Fruit fly (Drosophila melanogaster) whole organism, embryonic: ENCODE data around the gene HHEX.

Experiments used
- ATbp ChIP-seq: fragments of 200-800 bp; sonication (Bioruptor generic); optimal IDR thresholded peaks from 2 replicates; lab custom pipeline; 2017; ENCODE audit warnings: missing biosample characterization, mild to moderate bottlenecking, missing genetic modification characterization, missing genetic modification reagents
- CG1024 ChIP-seq: fragments of 200-800 bp; sonication (Bioruptor generic); IDR thresholded peaks from 2 replicates; pipeline ENCODE4 v1.3.6; 2022; ENCODE audit warnings: missing biosample characterization, missing genetic modification characterization
- CG10543 ChIP-seq: fragments of 200-800 bp; sonication (Bioruptor generic); optimal IDR thresholded peaks from 3 replicates; lab custom pipeline; 2017; ENCODE audit warnings: missing biosample characterization, mild to moderate bottlenecking, missing genetic modification characterization, moderate library complexity
- CG12071 ChIP-seq: fragments of 200-800 bp; sonication (Bioruptor generic); optimal IDR thresholded peaks from 3 replicates; lab custom pipeline; 2018; ENCODE audit warnings: missing biosample characterization, mild to moderate bottlenecking, missing genetic modification characterization
- CG13424 ChIP-seq: fragments of 200-800 bp; sonication (Bioruptor generic); optimal IDR thresholded peaks from 2 replicates; lab custom pipeline; 2019; ENCODE audit warnings: missing biosample characterization, mild to moderate bottlenecking, missing genetic modification characterization, moderate library complexity
- CG13624 ChIP-seq: fragments of 200-800 bp; sonication (Bioruptor generic); optimal IDR thresholded peaks from 2 replicates; lab custom pipeline; 2016; ENCODE audit warnings: missing biosample characterization, missing genetic modification characterization
- CG15601 ChIP-seq: fragments of 200-800 bp; sonication (Bioruptor generic); optimal IDR thresholded peaks from 3 replicates; lab custom pipeline; 2019; ENCODE audit warnings: missing biosample characterization, mild to moderate bottlenecking, missing genetic modification characterization, moderate library complexity
- CG16813 ChIP-seq: fragments of 200-800 bp; sonication (Bioruptor generic); IDR thresholded peaks from 3 replicates; pipeline ENCODE4 v1.3.6; 2022; ENCODE audit warnings: missing biosample characterization, missing genetic modification characterization; ENCODE audit not compliant: partially characterized antibody
- CG3065 ChIP-seq: fragments of 200-800 bp; sonication (Bioruptor generic); optimal IDR thresholded peaks from 2 replicates; lab custom pipeline; 2016; ENCODE audit warnings: missing biosample characterization, missing genetic modification characterization
- CG3163 ChIP-seq: fragments of 200-800 bp; sonication (Bioruptor generic); optimal IDR thresholded peaks from 3 replicates; lab custom pipeline; 2016; ENCODE audit warnings: missing biosample characterization, missing genetic modification characterization
- CG4424 ChIP-seq: fragments of 200-800 bp; sonication (Bioruptor generic); optimal IDR thresholded peaks from 3 replicates; lab custom pipeline; 2016; ENCODE audit warnings: missing biosample characterization, missing genetic modification characterization
- CG5180 ChIP-seq: fragments of 200-800 bp; sonication (Bioruptor generic); optimal IDR thresholded peaks from 3 replicates; lab custom pipeline; 2017; ENCODE audit warnings: missing biosample characterization, missing genetic modification characterization, mild to moderate bottlenecking, moderate library complexity, missing genetic modification reagents
- CG7556 ChIP-seq: fragments of 200-800 bp; sonication (Bioruptor generic); optimal IDR thresholded peaks from 2 replicates; lab custom pipeline; 2017; ENCODE audit warnings: missing biosample characterization, mild to moderate bottlenecking, missing genetic modification characterization
- CG7963 ChIP-seq: fragments of 200-800 bp; sonication (Bioruptor generic); IDR thresholded peaks from 3 replicates; pipeline ENCODE4 v1.3.6; 2022; ENCODE audit warnings: missing biosample characterization, missing genetic modification characterization; ENCODE audit not compliant: partially characterized antibody
- Doc3 ChIP-seq: fragments of 200-800 bp; sonication (Bioruptor generic); IDR thresholded peaks from 3 replicates; pipeline ENCODE4 v1.3.6; 2022; ENCODE audit warnings: missing biosample characterization, missing genetic modification characterization; ENCODE audit not compliant: partially characterized antibody
- Fer1 ChIP-seq: fragments of 200-800 bp; sonication (Bioruptor generic); optimal IDR thresholded peaks from 2 replicates; lab custom pipeline; 2017; ENCODE audit warnings: missing biosample characterization, mild to moderate bottlenecking, missing genetic modification characterization
- Fer2 ChIP-seq: fragments of 200-800 bp; sonication (Bioruptor generic); optimal IDR thresholded peaks from 2 replicates; lab custom pipeline; 2018; ENCODE audit warnings: missing biosample characterization, mild to moderate bottlenecking, missing genetic modification characterization, moderate library complexity
- HHEX ChIP-seq: fragments of 200-800 bp; sonication (Bioruptor generic); optimal IDR thresholded peaks from 3 replicates; lab custom pipeline; 2017; ENCODE audit warnings: missing biosample characterization, mild to moderate bottlenecking, missing genetic modification characterization, missing genetic modification reagents
- Hr51 ChIP-seq, 2 experiments: fragments of 200-800 bp; sonication (Bioruptor generic); optimal IDR thresholded peaks; 2 replicates in 1 of 2; 3 replicates in 1 of 2; lab custom pipeline; 2016 to 2018; ENCODE audit warnings: missing biosample characterization in 2 of 2, missing genetic modification characterization in 2 of 2, mild to moderate bottlenecking in 1 of 2, moderate library complexity in 1 of 2
- Hsf ChIP-seq: fragments of 200-800 bp; sonication (Bioruptor generic); optimal IDR thresholded peaks from 3 replicates; lab custom pipeline; 2016; ENCODE audit warnings: missing biosample characterization, missing genetic modification characterization
- Mes4 ChIP-seq: fragments of 200-800 bp; sonication (Bioruptor generic); optimal IDR thresholded peaks from 2 replicates; lab custom pipeline; 2016; ENCODE audit warnings: missing biosample characterization, missing genetic modification characterization
- Mrtf ChIP-seq: fragments of 200-800 bp; sonication (Bioruptor generic); IDR thresholded peaks from 3 replicates; pipeline ENCODE4 v1.3.6; 2022; ENCODE audit warnings: missing biosample characterization, missing genetic modification characterization
- NC2α ChIP-seq: fragments of 200-800 bp; sonication (Bioruptor generic); optimal IDR thresholded peaks from 2 replicates; lab custom pipeline; 2016; ENCODE audit warnings: missing biosample characterization, missing genetic modification characterization
- NK7.1 ChIP-seq: fragments of 200-800 bp; sonication (Bioruptor generic); optimal IDR thresholded peaks from 3 replicates; lab custom pipeline; 2016; ENCODE audit warnings: missing biosample characterization, missing genetic modification characterization
- Pdp1 ChIP-seq, 2 experiments: fragments of 200-800 bp; sonication (Bioruptor generic); optimal IDR thresholded peaks; 3 replicates each; lab custom pipeline; 2016; ENCODE audit warnings: missing biosample characterization in 2 of 2, missing genetic modification characterization in 2 of 2, mild to moderate bottlenecking in 1 of 2, moderate library complexity in 1 of 2
- Poxn ChIP-seq: fragments of 200-800 bp; sonication (Bioruptor generic); IDR thresholded peaks from 2 replicates; pipeline ENCODE4 v1.3.6; 2022; ENCODE audit warnings: missing biosample characterization, missing genetic modification characterization
- Ptx1 ChIP-seq: fragments of 200-800 bp; sonication (Bioruptor generic); IDR thresholded peaks from 2 replicates; pipeline ENCODE4 v1.3.6; 2022; ENCODE audit warnings: missing biosample characterization, missing genetic modification characterization
- Tbp ChIP-seq: fragments of >200 bp; optimal IDR thresholded peaks from 2 replicates; lab custom pipeline; 2018; ENCODE audit warnings: missing biosample characterization, missing genetic modification characterization
- Trl ChIP-seq, 3 experiments: fragments of >200 bp in 2 of 3; fragments of 200-800 bp in 1 of 3; sonication (Bioruptor generic) in 1 of 3; optimal IDR thresholded peaks; 2 replicates in 1 of 3; 3 replicates in 2 of 3; lab custom pipeline; 2016 to 2017; ENCODE audit warnings: missing biosample characterization in 1 of 3, missing genetic modification characterization in 1 of 3
- Vsx1 ChIP-seq: fragments of 200-800 bp; sonication (Bioruptor generic); optimal IDR thresholded peaks from 2 replicates; lab custom pipeline; 2017; ENCODE audit warnings: missing biosample characterization, mild to moderate bottlenecking, missing genetic modification characterization, missing genetic modification reagents
- crol ChIP-seq: fragments of 200-800 bp; sonication (Bioruptor generic); IDR thresholded peaks from 2 replicates; pipeline ENCODE4 v1.3.6; 2022; ENCODE audit warnings: missing biosample characterization, missing genetic modification characterization
- fd102C ChIP-seq: fragments of 200-800 bp; sonication (Bioruptor generic); optimal IDR thresholded peaks from 2 replicates; lab custom pipeline; 2018; ENCODE audit warnings: missing biosample characterization, mild to moderate bottlenecking, missing genetic modification characterization, moderate library complexity
- gro ChIP-seq: fragments of 200-800 bp; sonication (Bioruptor generic); optimal IDR thresholded peaks from 2 replicates; lab custom pipeline; 2016; ENCODE audit warnings: missing biosample characterization, missing genetic modification characterization
- klu ChIP-seq: fragments of 200-800 bp; sonication (Bioruptor generic); IDR thresholded peaks from 2 replicates; pipeline ENCODE4 v1.3.6; 2022; ENCODE audit warnings: missing biosample characterization, missing genetic modification characterization
- lmd ChIP-seq: fragments of 200-800 bp; sonication (Bioruptor generic); IDR thresholded peaks from 2 replicates; pipeline ENCODE4 v1.3.6; 2022; ENCODE audit warnings: missing biosample characterization, missing genetic modification characterization
- maf-S ChIP-seq: fragments of 200-800 bp; sonication (Bioruptor generic); optimal IDR thresholded peaks from 2 replicates; lab custom pipeline; 2016; ENCODE audit warnings: missing biosample characterization, missing genetic modification characterization
- otp ChIP-seq: fragments of 200-800 bp; sonication (Bioruptor generic); IDR thresholded peaks from 3 replicates; pipeline ENCODE4, ENCODE4 v1.3.6; 2022; ENCODE audit warnings: missing biosample characterization, missing genetic modification characterization
- peb ChIP-seq: fragments of 200-800 bp; sonication (Bioruptor generic); IDR thresholded peaks from 2 replicates; pipeline ENCODE4 v1.3.6; 2022; ENCODE audit warnings: missing biosample characterization, missing genetic modification characterization
- pita ChIP-seq: fragments of 200-800 bp; sonication (Bioruptor generic); optimal IDR thresholded peaks from 2 replicates; lab custom pipeline; 2017; ENCODE audit warnings: missing biosample characterization, mild to moderate bottlenecking, missing genetic modification characterization
- psq ChIP-seq: fragments of 200-800 bp; sonication (Bioruptor generic); optimal IDR thresholded peaks from 2 replicates; lab custom pipeline; 2017; ENCODE audit warnings: missing biosample characterization, missing genetic modification characterization
- rib ChIP-seq: fragments of 200-800 bp; sonication (Bioruptor generic); IDR thresholded peaks from 2 replicates; pipeline ENCODE4 v1.3.6; 2022; ENCODE audit warnings: missing biosample characterization, missing genetic modification characterization
- row ChIP-seq: fragments of 200-800 bp; sonication (Bioruptor generic); IDR thresholded peaks from 3 replicates; pipeline ENCODE4 v1.3.6; 2022; ENCODE audit warnings: missing biosample characterization, missing genetic modification characterization
- stwl ChIP-seq: fragments of 200-800 bp; sonication (Bioruptor generic); optimal IDR thresholded peaks from 3 replicates; lab custom pipeline; 2018; ENCODE audit warnings: missing biosample characterization, mild to moderate bottlenecking, missing genetic modification characterization, moderate library complexity
- tup ChIP-seq: fragments of 200-800 bp; sonication (Bioruptor generic); optimal IDR thresholded peaks from 2 replicates; lab custom pipeline; 2016; ENCODE audit warnings: missing biosample characterization, mild to moderate bottlenecking, missing genetic modification characterization, moderate library complexity
- unc-4 ChIP-seq: fragments of 200-800 bp; sonication (Bioruptor generic); IDR thresholded peaks from 2 replicates; pipeline ENCODE4 v1.3.6; 2022; ENCODE audit warnings: missing biosample characterization, missing genetic modification characterization; ENCODE audit not compliant: partially characterized antibody
- vfl ChIP-seq: fragments of 200-800 bp; sonication (Bioruptor generic); optimal IDR thresholded peaks from 2 replicates; lab custom pipeline; 2016; ENCODE audit warnings: missing biosample characterization, missing genetic modification characterization
- vnd ChIP-seq: fragments of 200-800 bp; sonication (Bioruptor generic); IDR thresholded peaks from 3 replicates; pipeline ENCODE4 v1.3.6; 2022; ENCODE audit warnings: missing biosample characterization, missing genetic modification characterization; ENCODE audit not compliant: partially characterized antibody
- wek ChIP-seq: fragments of 200-800 bp; sonication (Bioruptor generic); optimal IDR thresholded peaks from 3 replicates; lab custom pipeline; 2018; ENCODE audit warnings: missing biosample characterization, mild to moderate bottlenecking, missing genetic modification characterization, moderate library complexity
- zf30C ChIP-seq: fragments of 200-800 bp; sonication (Bioruptor generic); optimal IDR thresholded peaks from 3 replicates; lab custom pipeline; 2018; ENCODE audit warnings: missing biosample characterization, mild to moderate bottlenecking, missing genetic modification characterization

Gene HHEX

DNA sequence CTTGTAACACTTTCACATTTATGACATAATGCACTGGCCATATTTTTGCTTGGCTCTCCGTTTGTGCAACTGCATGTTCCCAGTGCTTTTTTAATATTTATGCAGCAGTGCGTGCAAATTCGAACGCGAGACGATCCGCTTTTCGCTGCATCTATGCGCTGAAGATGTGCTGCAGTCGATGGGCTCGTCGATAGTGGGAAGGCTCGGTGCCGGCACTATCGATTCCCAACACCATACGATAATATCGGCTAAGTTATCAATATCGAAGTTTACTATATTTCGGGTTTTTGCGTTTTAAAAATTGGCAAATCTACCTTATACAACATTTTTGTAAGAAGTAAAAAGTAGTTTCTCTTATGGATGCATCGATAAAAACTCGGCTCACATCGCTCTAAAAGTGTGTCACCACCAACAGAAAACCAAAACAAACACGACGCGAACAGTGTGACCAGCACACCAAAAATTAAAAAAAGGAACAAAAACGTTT lies 16.9 kb upstream of the HHEX start, which contains the start of gene RhoGAP93B (continued):
- TF ChIP-seq psq (GFP tag; lab: Kevin White, UChicago) (peak; percentile 77), crol (GFP tag; lab: Robert Waterston, UW) (peak; percentile 39; the same call in 1 of the 2 replicates), CG15601 (peak; percentile 78), Hr51 (GFP tag; optimal IDR thresholded peaks at IDR 0.05; lab: Kevin White, UChicago) (peak; percentile 75 to 89), zf30C (GFP tag; lab: Kevin White, UChicago) (no peak), row (GFP tag; lab: Robert Waterston, UW) (peak; percentile 96), CG13624 (GFP tag; lab: Kevin White, UChicago) (peak; percentile 93), HHEX (GFP tag; lab: Kevin White, UChicago) (peak; percentile 36), CG10543 (GFP tag; lab: Kevin White, UChicago) (peak; percentile 85), Fer2 (tag; lab: Kevin White, UChicago) (peak; percentile 82), CG16813 (GFP tag; lab: Robert Waterston, UW) (peak; percentile 100), CG1024 (GFP tag; lab: Robert Waterston, UW) (peak; percentile 84), vfl (GFP tag; lab: Kevin White, UChicago) (no peak), fd102C (GFP tag; lab: Kevin White, UChicago) (peak; percentile 48), NC2α (peak; percentile 69), wek (GFP tag; lab: Kevin White, UChicago) (peak; percentile 25), maf-S (GFP tag; lab: Kevin White, UChicago) (peak; percentile 60), unc-4 (GFP tag; lab: Robert Waterston, UW) (peak; percentile 99), tup (peak; percentile 35), CG12071 (GFP tag; lab: Kevin White, UChicago) (no peak), CG3065 (GFP tag; lab: Kevin White, UChicago) (peak; percentile 54), peb (GFP tag; lab: Robert Waterston, UW) (peak; percentile 80), klu (GFP tag; lab: Robert Waterston, UW) (peak; percentile 84), Doc3 (GFP tag; lab: Robert Waterston, UW) (peak; percentile 100), stwl (tag; lab: Kevin White, UChicago) (peak; percentile 87), pita (GFP tag; lab: Kevin White, UChicago) (no peak), Hsf (GFP tag; lab: Kevin White, UChicago) (peak; percentile 76), CG7963 (GFP tag; lab: Robert Waterston, UW) (peak; percentile 99), CG13424 (tag; lab: Kevin White, UChicago) (peak; percentile 85), Fer1 (peak; percentile 88), ATbp (GFP tag; lab: Kevin White, UChicago) (no peak), rib (GFP tag; lab: Robert Waterston, UW) (peak; percentile 88), Mrtf (GFP tag; lab: Robert Waterston, UW) (peak; percentile 85), otp (GFP tag; lab: Robert Waterston, UW) (peak; percentile 90), lmd (peak; percentile 87), Trl (optimal IDR thresholded peaks at IDR 0.05; lab: Kevin White, UChicago) (no peak), Trl (GFP tag; optimal IDR thresholded peaks at IDR 0.05; lab: Kevin White, UChicago) (peak; percentile 86), Poxn (GFP tag; lab: Robert Waterston, UW) (no peak; the same call in 1 of the 2 replicates), Ptx1 (GFP tag; lab: Robert Waterston, UW) (peak; percentile 91), CG5180 (GFP tag; lab: Kevin White, UChicago) (no peak), CG7556 (GFP tag; lab: Kevin White, UChicago) (peak; percentile 57), NK7.1 (GFP tag; lab: Kevin White, UChicago) (peak; percentile 63), gro (peak; percentile 92), vnd (GFP tag; lab: Robert Waterston, UW) (peak; percentile 100), CG3163 (GFP tag; lab: Kevin White, UChicago) (peak; percentile 77), Pdp1 (GFP tag; optimal IDR thresholded peaks at IDR 0.05; lab: Kevin White, UChicago) (peak; percentile 69 to 84), Vsx1 (GFP tag; lab: Kevin White, UChicago) (no peak), CG4424 (GFP tag; lab: Kevin White, UChicago) (peak; percentile 78), Mes4 (peak; percentile 81), Tbp (GFP tag; lab: Kevin White, UChicago) (no peak)
